Worm (Caenorhabditis elegans): ENCODE data around the gene str-83.

DNA sequence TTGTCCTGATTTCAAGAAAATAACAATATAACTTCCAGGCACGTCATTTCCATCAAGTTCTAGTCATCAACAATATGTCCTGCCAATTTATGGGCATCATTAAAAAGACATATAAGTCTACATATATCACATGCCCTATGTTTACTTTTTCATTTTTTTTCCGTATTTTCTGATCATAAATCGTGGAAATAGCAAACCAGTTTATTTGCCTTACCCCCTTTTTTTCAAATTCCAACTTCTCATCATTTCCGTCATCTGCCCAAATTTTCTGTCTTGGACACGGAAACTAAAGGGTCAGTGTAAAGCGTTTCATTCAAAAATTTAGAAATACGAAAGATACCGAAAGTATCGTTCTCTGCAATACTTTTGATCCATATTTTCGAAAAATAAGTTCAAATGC, 15.3 kb downstream of the str-83 start:
- no peak for TF ChIP-seq W03F9.2 (tag; optimal IDR thresholded peaks at IDR 0.05)
- TF ChIP-seq dao-5 (tag; optimal IDR thresholded peaks at IDR 0.05), result no peak
- no peak for TF ChIP-seq him-1 (tag; optimal IDR thresholded peaks at IDR 0.05)

Data from whole organism, L4/young adult.